Worm (Caenorhabditis elegans): ENCODE measurements around the gene C25E10.7.

C25E10.7 gene

ce11 chrV:9079965-9080432 is 29.0 kb upstream of the C25E10.7 start:
- TF ChIP-seq D1046.2 (GFP tag; IDR thresholded peaks at IDR 0.05) (no peak), daf-8 (GFP tag; IDR thresholded peaks at IDR 0.05) (no peak), nhr-237 (tag; optimal IDR thresholded peaks at IDR 0.05) (no peak), madf-5 (GFP tag; IDR thresholded peaks at IDR 0.05) (no peak), aha-1 (tag) (peak; percentile 89), dmd-8 (GFP tag; IDR thresholded peaks at IDR 0.05) (no peak), daf-19 (GFP tag; conservative IDR thresholded peaks at IDR 0.05) (no peak), T20F7.1 (GFP tag; optimal IDR thresholded peaks at IDR 0.05) (peak; percentile 42), lin-39 (tag; optimal IDR thresholded peaks at IDR 0.05) (no peak), F10B5.3 (tag; optimal IDR thresholded peaks at IDR 0.05) (no peak), duxl-1 (tag; optimal IDR thresholded peaks at IDR 0.05; ENCODE audit: poor library complexity) (no peak), zag-1 (tag; optimal IDR thresholded peaks at IDR 0.05) (no peak), arid-1 (GFP tag; conservative IDR thresholded peaks at IDR 0.05) (no peak), snpc-4 (tag; optimal IDR thresholded peaks at IDR 0.05) (no peak), zip-2 (tag; optimal IDR thresholded peaks at IDR 0.05) (no peak), F44E2.7 (GFP tag; IDR thresholded peaks at IDR 0.05) (no peak), zfp-3 (GFP tag; conservative IDR thresholded peaks at IDR 0.05) (peak; percentile 71; the same call in 1 of the 2 replicates), T26A8.4 (GFP tag; IDR thresholded peaks at IDR 0.05) (peak; percentile 67), mep-1 (tag; optimal IDR thresholded peaks at IDR 0.05) (peak; percentile 50), skn-1 (tag; optimal IDR thresholded peaks at IDR 0.05) (no peak), ZK546.5 (tag; optimal IDR thresholded peaks at IDR 0.05) (no peak), tra-1 (GFP tag; IDR thresholded peaks at IDR 0.05) (peak; percentile 88), hmg-1.1 (GFP tag; IDR thresholded peaks at IDR 0.05) (no peak), rbr-2 (tag; optimal IDR thresholded peaks at IDR 0.05) (no peak), F49E8.2 (tag; optimal IDR thresholded peaks at IDR 0.05; ENCODE audit: borderline replicate concordance) (no peak), Y75B8A.6 (GFP tag; IDR thresholded peaks at IDR 0.05) (0 out of 2 replicates have a peak, but pooled peaks have one; percentile 31), dpl-1 (GFP tag; optimal IDR thresholded peaks at IDR 0.05) (no peak), zip-11 (GFP tag; IDR thresholded peaks at IDR 0.05) (no peak), unc-130 (GFP tag; optimal IDR thresholded peaks at IDR 0.05) (no peak), unc-62 (GFP tag; optimal IDR thresholded peaks at IDR 0.05 in 1 of 2) (peak in 1 of 2 experiments; percentile 53), unc-62 (tag; optimal IDR thresholded peaks at IDR 0.05) (no peak), ztf-11 (tag; optimal IDR thresholded peaks at IDR 0.05) (no peak), mes-2 (tag; optimal IDR thresholded peaks at IDR 0.05; ENCODE audit: poor library complexity, severe bottlenecking) (no peak), pha-4 (GFP tag; IDR thresholded peaks at IDR 0.05) (peak; percentile 71), pha-4 (tag; optimal IDR thresholded peaks at IDR 0.05) (no peak), nhr-77 (tag; optimal IDR thresholded peaks at IDR 0.05) (peak; percentile 56), set-16 (GFP tag; IDR thresholded peaks at IDR 0.05) (no peak), fkh-10 (GFP tag; optimal IDR thresholded peaks at IDR 0.05) (no peak), lin-13 (GFP tag; optimal IDR thresholded peaks at IDR 0.05) (peak; percentile 36), ama-1 (optimal IDR thresholded peaks at IDR 0.05) (no peak), Y48G9A.11 (GFP tag; IDR thresholded peaks at IDR 0.05) (no peak), zfp-2 (tag; optimal IDR thresholded peaks at IDR 0.05) (no peak), ceh-44 (GFP tag; IDR thresholded peaks at IDR 0.05) (no peak), egl-43 (GFP tag; IDR thresholded peaks at IDR 0.05) (no peak), lin-38 (GFP tag; IDR thresholded peaks at IDR 0.05) (no peak), cey-2 (tag; optimal IDR thresholded peaks at IDR 0.05; ENCODE audit: borderline replicate concordance, insufficient read depth) (no peak), nhr-48 (tag; optimal IDR thresholded peaks at IDR 0.05) (peak; percentile 93), madf-9 (GFP tag; conservative IDR thresholded peaks at IDR 0.05) (no peak), hlh-11 (tag; optimal IDR thresholded peaks at IDR 0.05) (peak; percentile 96), nhr-28 (tag; optimal IDR thresholded peaks at IDR 0.05) (peak; percentile 63), nhr-6 (tag; optimal IDR thresholded peaks at IDR 0.05) (no peak), lir-3 (tag; optimal IDR thresholded peaks at IDR 0.05) (no peak), pqm-1 (tag; optimal IDR thresholded peaks at IDR 0.05) (peak; percentile 72)

All from whole organism, L4 larva.